Fruit fly (Drosophila melanogaster): ENCODE data around the gene Cmtr1.

- TF ChIP-seq CG34367 (tag; optimal IDR thresholded peaks at IDR 0.05) (no peak), CG8301 (tag; optimal IDR thresholded peaks at IDR 0.05) (no peak), EcR (GFP tag; optimal IDR thresholded peaks at IDR 0.05) (peak; percentile 23)
Measured at dm6 chrX:4105830-4106233, 5.0 kb upstream of the Cmtr1 start, which contains the start of gene cib.
